Fruit fly (Drosophila melanogaster): Measurements from ENCODE around the gene CG5039.
A peak's percentile ranks its signal among the peaks of the same experiment; 100 is the strongest.

Gene CG5039

dm6 chr3R:25680528-25680927 lies 2.0 kb downstream of the CG5039 start, which contains the start of the genes CG4743 and Idh3g (continued):
- TF ChIP-seq Ptx1 (GFP tag; IDR thresholded peaks at IDR 0.05) (peak; percentile 97), CG2199 (GFP tag; IDR thresholded peaks at IDR 0.05) (peak; percentile 82; the same call in 2 of the 3 replicates), run (tag; optimal IDR thresholded peaks at IDR 0.05) (peak; percentile 95), Antp (GFP tag; optimal IDR thresholded peaks at IDR 0.05) (peak; percentile 19), CG16863 (GFP tag; optimal IDR thresholded peaks at IDR 0.05) (peak; percentile 71), shn (GFP tag; optimal IDR thresholded peaks at IDR 0.05) (peak; percentile 24), CG34422 (GFP tag; IDR thresholded peaks at IDR 0.05) (peak; percentile 97), CG2129 (GFP tag; IDR thresholded peaks at IDR 0.05; ENCODE audit: partially characterized antibody) (no peak), croc (GFP tag; conservative IDR thresholded peaks at IDR 0.05) (peak; percentile 92), CG8765 (GFP tag; IDR thresholded peaks at IDR 0.05) (peak; percentile 93), CG10267 (tag; optimal IDR thresholded peaks at IDR 0.05) (peak; percentile 94), CG10321 (GFP tag; IDR thresholded peaks at IDR 0.05) (peak; percentile 79), CG42726 (GFP tag; IDR thresholded peaks at IDR 0.05; ENCODE audit: partially characterized antibody) (no peak), CG6654 (GFP tag; optimal IDR thresholded peaks at IDR 0.05) (peak; percentile 80), ttk (GFP tag; IDR thresholded peaks at IDR 0.05) (peak; percentile 96), MBD-R2 (GFP tag; IDR thresholded peaks at IDR 0.05) (peak; percentile 98), CG17385 (GFP tag; optimal IDR thresholded peaks at IDR 0.05) (peak; percentile 96), org-1 (GFP tag; optimal IDR thresholded peaks at IDR 0.05) (peak; percentile 92), CG9437 (GFP tag; optimal IDR thresholded peaks at IDR 0.05) (peak; percentile 98), unpg (GFP tag; optimal IDR thresholded peaks at IDR 0.05) (peak; percentile 99), Fer3 (tag; optimal IDR thresholded peaks at IDR 0.05) (peak; percentile 98), jumu (GFP tag; optimal IDR thresholded peaks at IDR 0.05) (peak; percentile 31), CG8924 (tag; optimal IDR thresholded peaks at IDR 0.05) (peak; percentile 98), hkb (optimal IDR thresholded peaks at IDR 0.05) (no peak), hkb (GFP tag; IDR thresholded peaks at IDR 0.05) (peak; percentile 97), CG3281 (GFP tag; optimal IDR thresholded peaks at IDR 0.05) (peak; percentile 97), Bteb2 (GFP tag; optimal IDR thresholded peaks at IDR 0.05) (peak; percentile 85), CG17359 (tag; optimal IDR thresholded peaks at IDR 0.05) (peak; percentile 98), cad (GFP tag; optimal IDR thresholded peaks at IDR 0.05) (no peak), Mad (GFP tag; optimal IDR thresholded peaks at IDR 0.05) (peak; percentile 92), CG6854 (GFP tag; optimal IDR thresholded peaks at IDR 0.05) (peak; percentile 95), Ada2b (GFP tag; IDR thresholded peaks at IDR 0.05) (peak; percentile 94), zfh1 (GFP tag; IDR thresholded peaks at IDR 0.05) (peak; percentile 96), sisA (GFP tag; IDR thresholded peaks at IDR 0.05) (peak; percentile 91), CG34376 (GFP tag; optimal IDR thresholded peaks at IDR 0.05) (peak; percentile 94), CoRest (tag; optimal IDR thresholded peaks at IDR 0.05) (peak; percentile 99), CG15696 (tag; optimal IDR thresholded peaks at IDR 0.05) (peak; percentile 99), Oli (tag; optimal IDR thresholded peaks at IDR 0.05) (peak; percentile 96), nau (GFP tag; optimal IDR thresholded peaks at IDR 0.05) (peak; percentile 94), CG8359 (GFP tag; optimal IDR thresholded peaks at IDR 0.05; ENCODE audit: borderline replicate concordance) (peak; percentile 89), ERR (GFP tag; optimal IDR thresholded peaks at IDR 0.05) (peak; percentile 53), Sry-δ (GFP tag; optimal IDR thresholded peaks at IDR 0.05) (peak; percentile 23), danr (GFP tag; IDR thresholded peaks at IDR 0.05) (peak; percentile 91), CG4424 (GFP tag; optimal IDR thresholded peaks at IDR 0.05) (peak; percentile 97), Aef1 (GFP tag; IDR thresholded peaks at IDR 0.05) (peak; percentile 93), CG17612 (GFP tag; IDR thresholded peaks at IDR 0.05) (peak; percentile 88), dati (GFP tag; IDR thresholded peaks at IDR 0.05) (peak; percentile 75), dimm (GFP tag; IDR thresholded peaks at IDR 0.05) (peak; percentile 90), CG2875 (GFP tag; optimal IDR thresholded peaks at IDR 0.05) (peak; percentile 95), HmgD (GFP tag; optimal IDR thresholded peaks at IDR 0.05) (no peak), CG14050 (GFP tag; IDR thresholded peaks at IDR 0.05) (peak; percentile 95), CG5953 (GFP tag; IDR thresholded peaks at IDR 0.05) (peak; percentile 91)

All from whole organism, embryonic.